Worm (Caenorhabditis elegans): Measurements from ENCODE around the gene nhr-13.

ce11 chrV:2221764-2222163, 29.5 kb downstream of the nhr-13 start, which contains the start of gene nhr-128:
- TF ChIP-seq ztf-4 (tag; optimal IDR thresholded peaks at IDR 0.05) (no peak), egl-13 (tag; optimal IDR thresholded peaks at IDR 0.05) (no peak), ceh-8 (GFP tag; optimal IDR thresholded peaks at IDR 0.05) (no peak)
